Worm (Caenorhabditis elegans) whole organism, L4/young adult: ENCODE data around the gene F53A9.7.

Experiments used
- W03F9.2 ChIP-seq: fragments of 150-350 bp; optimal IDR thresholded peaks from 2 replicates; lab custom pipeline; 2014; ENCODE audit warnings: missing biosample characterization, missing genetic modification characterization
- him-1 ChIP-seq: sonication (generic microtip); optimal IDR thresholded peaks from 2 replicates; lab custom pipeline; 2016; ENCODE audit warnings: missing genotype, missing genetic modification reagents, missing genetic modification characterization, missing compliant biosample characterization

- no peak for TF ChIP-seq W03F9.2 (tag; lab: Kevin White, UChicago)
- no peak for TF ChIP-seq him-1 (tag; lab: Kevin White, UChicago)
These were observed 38.8 kb downstream of the F53A9.7 start for ce11 chrX:8677873-8678272.
